Worm (Caenorhabditis elegans) whole organism, young adult: ENCODE measurements around the gene lem-4.
A peak's percentile ranks its signal among the peaks of the same experiment; 100 is the strongest.

Experiments
- B0019.2 ChIP-seq: fragments of 200-800 bp; sonication (Bioruptor generic); conservative IDR thresholded peaks from 2 replicates; pipeline ENCODE4 v1.3.6; 2022; ENCODE audit warnings: missing genetic modification reagents, missing genetic modification characterization, missing compliant biosample characterization
- B0261.1 ChIP-seq: sonication (generic microtip); optimal IDR thresholded peaks from 2 replicates; lab custom pipeline; 2016; ENCODE audit warnings: mild to moderate bottlenecking, missing genetic modification characterization, moderate library complexity, missing compliant biosample characterization
- B0336.3 ChIP-seq: fragments of 200-800 bp; sonication (Bioruptor generic); IDR thresholded peaks from 2 replicates; pipeline ENCODE4 v1.3.6; 2022; ENCODE audit warnings: missing genetic modification characterization, missing compliant biosample characterization
- C06A6.2 ChIP-seq: fragments of 200-800 bp; sonication (Bioruptor generic); conservative IDR thresholded peaks from 2 replicates; pipeline ENCODE4 v1.3.6; 2022; ENCODE audit warnings: missing genetic modification characterization, missing compliant biosample characterization
- F57A8.1 ChIP-seq: fragments of 200-800 bp; sonication (Bioruptor generic); optimal IDR thresholded peaks from 2 replicates; lab custom pipeline; 2018; ENCODE audit warnings: mild to moderate bottlenecking, missing genetic modification characterization, moderate library complexity, missing compliant biosample characterization
- Y79H2A.3 ChIP-seq: fragments of 200-800 bp; sonication (Bioruptor generic); conservative IDR thresholded peaks from 2 replicates; pipeline ENCODE4 v1.3.6; 2022; ENCODE audit warnings: missing genetic modification reagents, missing genetic modification characterization, missing compliant biosample characterization
- Y95B8A.8 ChIP-seq: fragments of 200-800 bp; sonication (Bioruptor generic); IDR thresholded peaks from 2 replicates; pipeline ENCODE4 v1.3.6; 2022; ENCODE audit warnings: missing genetic modification reagents, missing genetic modification characterization, missing compliant biosample characterization
- akir-1 ChIP-seq: fragments of 200-800 bp; sonication (Bioruptor generic); optimal IDR thresholded peaks from 2 replicates; lab custom pipeline; 2018; ENCODE audit warnings: mild to moderate bottlenecking, missing genetic modification characterization, moderate library complexity, missing compliant biosample characterization
- ama-1 ChIP-seq, 3 experiments: fragments of 150-350 bp in 1 of 3; sonication (generic microtip) in 2 of 3; optimal IDR thresholded peaks; 2 replicates each; lab custom pipeline; 2014 to 2018; ENCODE audit warnings: missing biosample characterization in 2 of 3, missing genetic modification characterization in 2 of 3, missing genetic modification reagents in 2 of 3
- attf-3 ChIP-seq: fragments of 200-800 bp; sonication (Bioruptor generic); conservative IDR thresholded peaks from 2 replicates; pipeline ENCODE4 v1.3.6; 2022; ENCODE audit warnings: missing genetic modification reagents, missing genetic modification characterization, missing compliant biosample characterization
- attf-6 ChIP-seq: fragments of 200-800 bp; sonication (Bioruptor generic); IDR thresholded peaks from 2 replicates; pipeline ENCODE4 v1.3.6; 2022; ENCODE audit warnings: missing genetic modification reagents, missing genetic modification characterization, missing compliant biosample characterization
- cebp-1 ChIP-seq, 2 experiments: fragments of 200-800 bp in 1 of 2; sonication (Bioruptor generic) in 1 of 2; sonication (generic microtip) in 1 of 2; IDR thresholded peaks in 1 of 2; optimal IDR thresholded peaks in 1 of 2; 2 replicates each; pipeline versions ENCODE4 v1.3.6 to Lab custom; 2017 to 2022; ENCODE audit warnings: missing compliant biosample characterization in 2 of 2, missing genetic modification characterization in 2 of 2, mild to moderate bottlenecking in 1 of 2, missing genetic modification reagents in 1 of 2, moderate library complexity in 1 of 2
- ceh-40 ChIP-seq: fragments of 200-800 bp; sonication (Bioruptor generic); IDR thresholded peaks from 2 replicates; pipeline ENCODE4 v1.3.6; 2022; ENCODE audit warnings: missing genetic modification characterization, missing compliant biosample characterization
- dox-1 ChIP-seq: fragments of 200-800 bp; sonication (Bioruptor generic); IDR thresholded peaks from 2 replicates; pipeline ENCODE4 v1.3.6; 2022; ENCODE audit warnings: missing genetic modification reagents, missing genetic modification characterization, missing compliant biosample characterization
- dpl-1 ChIP-seq: fragments of 150-350 bp; optimal IDR thresholded peaks from 2 replicates; lab custom pipeline; 2014; ENCODE audit warnings: missing biosample characterization, missing genetic modification reagents, missing genetic modification characterization
- efl-1 ChIP-seq: fragments of 150-350 bp; optimal IDR thresholded peaks from 2 replicates; lab custom pipeline; 2014; ENCODE audit warnings: missing biosample characterization, missing genetic modification reagents, missing genetic modification characterization
- egrh-3 ChIP-seq: fragments of 200-800 bp; sonication (Bioruptor generic); IDR thresholded peaks from 2 replicates; pipeline ENCODE4 v1.3.6; 2022; ENCODE audit warnings: missing genetic modification reagents, missing genetic modification characterization, missing compliant biosample characterization
- lag-1 ChIP-seq: fragments of 200-800 bp; sonication (Bioruptor generic); IDR thresholded peaks from 2 replicates; pipeline ENCODE4 v1.3.6; 2022; ENCODE audit warnings: missing genetic modification reagents, missing genetic modification characterization, missing compliant biosample characterization
- let-607 ChIP-seq, 2 experiments: fragments of 200-800 bp in 1 of 2; sonication (Bioruptor generic) in 1 of 2; sonication (generic microtip) in 1 of 2; optimal IDR thresholded peaks; 2 replicates each; lab custom pipeline; 2016 to 2018; ENCODE audit warnings: mild to moderate bottlenecking in 2 of 2, missing compliant biosample characterization in 2 of 2, missing genetic modification characterization in 2 of 2, moderate library complexity in 2 of 2, missing genotype in 1 of 2
- lin-35 ChIP-seq, 3 experiments: fragments of 150-350 bp in 2 of 3; sonication (generic microtip) in 1 of 3; optimal IDR thresholded peaks; 2 replicates each; lab custom pipeline; 2014 to 2018; ENCODE audit warnings: missing biosample characterization in 3 of 3, missing genetic modification characterization in 3 of 3, missing genetic modification reagents in 3 of 3
- lin-54 ChIP-seq: fragments of 200-800 bp; sonication (Bioruptor generic); optimal IDR thresholded peaks from 2 replicates; lab custom pipeline; 2018; ENCODE audit warnings: mild to moderate bottlenecking, missing genetic modification characterization, missing compliant biosample characterization
- lir-1 ChIP-seq: fragments of 200-800 bp; sonication (Bioruptor generic); conservative IDR thresholded peaks from 2 replicates; pipeline ENCODE4 v1.3.6; 2022; ENCODE audit warnings: missing genetic modification reagents, missing genetic modification characterization, missing compliant biosample characterization
- lsl-1 ChIP-seq: fragments of 200-800 bp; sonication (Bioruptor generic); optimal IDR thresholded peaks from 2 replicates; lab custom pipeline; 2018; ENCODE audit warnings: mild to moderate bottlenecking, missing genetic modification characterization, moderate library complexity, missing compliant biosample characterization
- madf-6 ChIP-seq: fragments of 200-800 bp; sonication (Bioruptor generic); IDR thresholded peaks from 2 replicates; pipeline ENCODE4 v1.3.6; 2022; ENCODE audit warnings: missing genetic modification reagents, missing genetic modification characterization, missing compliant biosample characterization
- nfya-2 ChIP-seq: fragments of 200-800 bp; sonication (Bioruptor generic); IDR thresholded peaks from 2 replicates; pipeline ENCODE4 v1.3.6; 2022; ENCODE audit warnings: missing genetic modification reagents, missing genetic modification characterization, missing compliant biosample characterization
- nfyb-1 ChIP-seq: fragments of 200-800 bp; sonication (Bioruptor generic); IDR thresholded peaks from 2 replicates; pipeline ENCODE4 v1.3.6; 2022; ENCODE audit warnings: missing genetic modification reagents, missing genetic modification characterization, missing compliant biosample characterization
- pbrm-1 ChIP-seq: fragments of 200-800 bp; sonication (Bioruptor generic); IDR thresholded peaks from 2 replicates; pipeline ENCODE4 v1.3.6; 2022; ENCODE audit warnings: missing genetic modification reagents, missing genetic modification characterization, missing compliant biosample characterization
- rpc-1 ChIP-seq, 2 experiments: fragments of 150-350 bp in 1 of 2; sonication (generic microtip) in 1 of 2; optimal IDR thresholded peaks; 2 replicates each; lab custom pipeline; 2014 to 2018; ENCODE audit warnings: missing biosample characterization in 1 of 2, missing genetic modification characterization in 1 of 2, missing genetic modification reagents in 1 of 2, missing genotype in 1 of 2
- sea-2 ChIP-seq: fragments of 200-800 bp; sonication (Bioruptor generic); IDR thresholded peaks from 2 replicates; pipeline ENCODE4 v1.3.6; 2022; ENCODE audit warnings: missing genetic modification characterization, missing compliant biosample characterization
- sptf-2 ChIP-seq: fragments of 200-800 bp; sonication (Bioruptor generic); optimal IDR thresholded peaks from 2 replicates; lab custom pipeline; 2018; ENCODE audit warnings: mild to moderate bottlenecking, missing genetic modification characterization, missing compliant biosample characterization
- tlf-1 ChIP-seq: fragments of 200-800 bp; sonication (Bioruptor generic); optimal IDR thresholded peaks from 2 replicates; lab custom pipeline; 2018; ENCODE audit warnings: mild to moderate bottlenecking, missing genetic modification characterization, missing compliant biosample characterization
- ztf-18 ChIP-seq: sonication (generic microtip); optimal IDR thresholded peaks from 2 replicates; lab custom pipeline; 2016; ENCODE audit warnings: missing genotype, mild to moderate bottlenecking, missing genetic modification characterization, missing compliant biosample characterization
- ztf-26 ChIP-seq: sonication (generic microtip); optimal IDR thresholded peaks from 2 replicates; lab custom pipeline; 2017; ENCODE audit warnings: missing genetic modification characterization, missing compliant biosample characterization

Gene lem-4

ce11 chrIV:842630-843029, 11.9 kb downstream of the lem-4 start (continued):
- TF ChIP-seq rpc-1 (optimal IDR thresholded peaks at IDR 0.05; lab: Kevin White, UChicago), result peak; percentile 59
- peak; percentile 83 for TF ChIP-seq rpc-1 (tag; optimal IDR thresholded peaks at IDR 0.05; lab: Kevin White, UChicago)
- TF ChIP-seq tlf-1, result no peak
- TF ChIP-seq ceh-40 (GFP tag; lab: Robert Waterston, UW), result no peak
- TF ChIP-seq C06A6.2, result no peak
- no peak for TF ChIP-seq Y95B8A.8 (GFP tag; lab: Robert Waterston, UW)
- no peak for TF ChIP-seq nfya-2 (GFP tag; lab: Robert Waterston, UW)
- TF ChIP-seq attf-3 (GFP tag; lab: Robert Waterston, UW), result peak; percentile 57; the same call in 1 of the 2 replicates
- TF ChIP-seq ztf-18, result peak; percentile 30
- no peak for TF ChIP-seq lir-1
- no peak for TF ChIP-seq akir-1 (GFP tag; lab: Kevin White, UChicago)
- peak; percentile 75 for TF ChIP-seq B0261.1
- TF ChIP-seq B0336.3, result peak; percentile 38; the same call in 1 of the 2 replicates
- 0 out of 2 replicates have a peak, but pooled peaks have one; percentile 20 for TF ChIP-seq egrh-3 (GFP tag; lab: Robert Waterston, UW)
- TF ChIP-seq attf-6, result no peak

- TF ChIP-seq F57A8.1 (GFP tag; lab: Kevin White, UChicago), result no peak
- TF ChIP-seq lsl-1 (GFP tag; lab: Kevin White, UChicago), result peak; percentile 27
- no peak for TF ChIP-seq B0019.2 (GFP tag; lab: Robert Waterston, UW)
- TF ChIP-seq madf-6, result peak; percentile 23; the same call in 1 of the 2 replicates
- TF ChIP-seq ztf-26 (tag; lab: Kevin White, UChicago), result no peak
- TF ChIP-seq lin-54 (GFP tag; lab: Kevin White, UChicago), result peak; percentile 79
- TF ChIP-seq sea-2 (GFP tag; lab: Robert Waterston, UW), result no peak
- no peak for TF ChIP-seq lin-35 (GFP tag; optimal IDR thresholded peaks at IDR 0.05; lab: Kevin White, UChicago)
- peak; percentile 30 for TF ChIP-seq dpl-1 (GFP tag; lab: Kevin White, UChicago)
- no peak for TF ChIP-seq dox-1 (GFP tag; lab: Robert Waterston, UW)
- TF ChIP-seq efl-1, result peak; percentile 61
- no peak for TF ChIP-seq nfyb-1 (GFP tag; lab: Robert Waterston, UW)
Measured at ce11 chrIV:842095-842494, 12.5 kb downstream of the lem-4 start, which contains the start of gene Y55F3BR.6. TSS of gene Y55F3BR.6 (minus strand) at chrIV:842126.

- no peak for TF ChIP-seq Y79H2A.3 (GFP tag; lab: Robert Waterston, UW)
- TF ChIP-seq dox-1 (GFP tag; lab: Robert Waterston, UW), result no peak
- TF ChIP-seq cebp-1 (GFP tag; IDR thresholded peaks at IDR 0.05; lab: Robert Waterston, UW), result 0 out of 2 replicates have a peak, but pooled peaks have one; percentile 11
- peak; percentile 29 for TF ChIP-seq cebp-1 (tag; optimal IDR thresholded peaks at IDR 0.05; lab: Kevin White, UChicago)
- TF ChIP-seq sptf-2 (GFP tag; lab: Kevin White, UChicago), result no peak
- TF ChIP-seq lag-1 (GFP tag; lab: Robert Waterston, UW), result no peak
- no peak for TF ChIP-seq let-607 (tag; optimal IDR thresholded peaks at IDR 0.05; lab: Kevin White, UChicago)
- TF ChIP-seq efl-1, result peak; percentile 5
- no peak for TF ChIP-seq pbrm-1 (GFP tag; lab: Robert Waterston, UW)
- TF ChIP-seq ama-1 (optimal IDR thresholded peaks at IDR 0.05; lab: Kevin White, UChicago), result no peak
- TF ChIP-seq ama-1 (GFP tag; optimal IDR thresholded peaks at IDR 0.05; lab: Kevin White, UChicago), result no peak
Measured at ce11 chrIV:833517-833916, 21.1 kb downstream of the lem-4 start.
